Fruit fly (Drosophila melanogaster) whole organism: ENCODE measurements around the gene eIF4H1.

Experiments used
- CG8478 ChIP-seq: fragments of >200 bp; optimal IDR thresholded peaks from 2 replicates; lab custom pipeline; 2018; ENCODE audit warnings: inconsistent platforms
- Dll ChIP-seq: fragments of >200 bp; optimal IDR thresholded peaks from 2 replicates; lab custom pipeline; 2017
- EcR ChIP-seq, 2 experiments: fragments of >200 bp; optimal IDR thresholded peaks; 2 replicates each; lab custom pipeline; 2017; ENCODE audit warnings: missing biosample characterization in 2 of 2, missing genetic modification characterization in 2 of 2, missing genetic modification reagents in 2 of 2
- pan ChIP-seq: fragments of >200 bp; optimal IDR thresholded peaks from 2 replicates; lab custom pipeline; 2017
- psq ChIP-seq: fragments of >200 bp; optimal IDR thresholded peaks from 2 replicates; lab custom pipeline; 2017
- usp ChIP-seq: fragments of >200 bp; optimal IDR thresholded peaks from 2 replicates; lab custom pipeline; 2017; ENCODE audit warnings: missing biosample characterization, missing genetic modification characterization, mixed read lengths

dm6 chrX:16446769-16447168 is 1.7 kb upstream of the eIF4H1 start, which contains the start of gene eIF2alpha:
- TF ChIP-seq usp (no peak), psq (lab: Kevin White, UChicago) (no peak), CG8478 (lab: Kevin White, UChicago) (no peak), Dll (no peak), EcR (GFP tag; optimal IDR thresholded peaks at IDR 0.05; lab: Kevin White, UChicago) (no peak), pan (lab: Kevin White, UChicago) (no peak)
